Worm (Caenorhabditis elegans) whole organism, L1 larva: Measurements from ENCODE around the gene abcf-1.

ENCODE experiments used
- C04F5.9 ChIP-seq: sonication (generic microtip); optimal IDR thresholded peaks from 2 replicates; lab custom pipeline; 2016; ENCODE audit warnings: missing genetic modification characterization, missing compliant biosample characterization
- F16B12.6 ChIP-seq: fragments of 150-350 bp; optimal IDR thresholded peaks from 2 replicates; lab custom pipeline; 2014; ENCODE audit warnings: missing biosample characterization, missing genetic modification characterization
- aha-1 ChIP-seq: fragments of 150-350 bp; optimal IDR thresholded peaks from 2 replicates; lab custom pipeline; 2014; ENCODE audit warnings: missing biosample characterization, missing genetic modification characterization
- aly-2 ChIP-seq: fragments of 150-350 bp; optimal IDR thresholded peaks from 2 replicates; lab custom pipeline; 2014; ENCODE audit warnings: missing biosample characterization, missing genetic modification characterization
- blmp-1 ChIP-seq: fragments of 150-350 bp; optimal IDR thresholded peaks from 2 replicates; lab custom pipeline; 2014; ENCODE audit warnings: missing biosample characterization, missing genetic modification characterization
- ceh-63 ChIP-seq: fragments of 200-800 bp; sonication (Bioruptor generic); optimal IDR thresholded peaks from 2 replicates; lab custom pipeline; 2018; ENCODE audit warnings: mild to moderate bottlenecking, missing genetic modification characterization, missing compliant biosample characterization
- ceh-82 ChIP-seq, 3 experiments: fragments of 150-350 bp in 1 of 3; sonication (generic microtip) in 2 of 3; optimal IDR thresholded peaks; 2 replicates each; lab custom pipeline; 2014 to 2017; ENCODE audit warnings: missing biosample characterization in 3 of 3, missing genetic modification characterization in 3 of 3
- ceh-88 ChIP-seq: fragments of 200-800 bp; sonication (Bioruptor generic); IDR thresholded peaks from 2 replicates; pipeline ENCODE4 v1.3.6; 2022; ENCODE audit warnings: missing genetic modification characterization, missing compliant biosample characterization
- ceh-90 ChIP-seq: sonication (generic microtip); optimal IDR thresholded peaks from 2 replicates; lab custom pipeline; 2016; ENCODE audit warnings: missing genetic modification characterization, missing compliant biosample characterization
- elt-2 ChIP-seq: sonication (generic microtip); optimal IDR thresholded peaks from 2 replicates; lab custom pipeline; 2016; ENCODE audit warnings: missing genetic modification characterization, mild to moderate bottlenecking, inconsistent platforms, missing compliant biosample characterization, missing genetic modification reagents
- fos-1 ChIP-seq: fragments of 150-350 bp; optimal IDR thresholded peaks from 2 replicates; lab custom pipeline; 2014; ENCODE audit warnings: missing biosample characterization, missing genetic modification characterization
- hlh-4 ChIP-seq: sonication (generic microtip); optimal IDR thresholded peaks from 2 replicates; lab custom pipeline; 2016; ENCODE audit warnings: mild to moderate bottlenecking, missing genetic modification characterization, missing compliant biosample characterization
- irx-1 ChIP-seq: sonication (generic microtip); optimal IDR thresholded peaks from 2 replicates; lab custom pipeline; 2016; ENCODE audit warnings: missing genetic modification characterization, missing compliant biosample characterization
- isw-1 ChIP-seq: fragments of 200-800 bp; sonication (Bioruptor generic); IDR thresholded peaks from 2 replicates; pipeline ENCODE4 v1.3.6; 2022; ENCODE audit warnings: missing genetic modification characterization, missing compliant biosample characterization
- lin-15B ChIP-seq: fragments of 150-350 bp; sonication (generic microtip); optimal IDR thresholded peaks from 3 replicates; lab custom pipeline; 2014; ENCODE audit warnings: missing biosample characterization, missing genetic modification characterization
- lin-35 ChIP-seq, 2 experiments: fragments of 150-350 bp; optimal IDR thresholded peaks; 2 replicates each; lab custom pipeline; 2014; ENCODE audit warnings: missing biosample characterization in 2 of 2, missing genetic modification characterization in 2 of 2, missing genetic modification reagents in 2 of 2
- lin-39 ChIP-seq: fragments of 150-350 bp; optimal IDR thresholded peaks from 2 replicates; lab custom pipeline; 2014; ENCODE audit warnings: missing biosample characterization, missing genetic modification reagents, missing genetic modification characterization
- lir-3 ChIP-seq: sonication (generic microtip); optimal IDR thresholded peaks from 2 replicates; lab custom pipeline; 2016; ENCODE audit warnings: mild to moderate bottlenecking, missing genetic modification characterization, moderate library complexity, missing compliant biosample characterization; ENCODE audit not compliant: poor library complexity
- lsy-2 ChIP-seq, 2 experiments: fragments of 150-350 bp; optimal IDR thresholded peaks; 2 replicates each; lab custom pipeline; 2014; ENCODE audit warnings: missing biosample characterization in 2 of 2, missing genetic modification characterization in 2 of 2
- mep-1 ChIP-seq: fragments of 150-350 bp; optimal IDR thresholded peaks from 2 replicates; lab custom pipeline; 2014; ENCODE audit warnings: missing biosample characterization, missing genetic modification characterization
- nhr-11 ChIP-seq: fragments of 150-350 bp; optimal IDR thresholded peaks from 2 replicates; lab custom pipeline; 2014; ENCODE audit warnings: missing biosample characterization, missing genetic modification characterization
- nhr-19 ChIP-seq: fragments of 200-800 bp; sonication (Bioruptor generic); conservative IDR thresholded peaks from 2 replicates; pipeline ENCODE4 v1.3.6; 2022; ENCODE audit warnings: missing genetic modification characterization, missing compliant biosample characterization
- nhr-28 ChIP-seq: fragments of 150-350 bp; optimal IDR thresholded peaks from 2 replicates; lab custom pipeline; 2014; ENCODE audit warnings: missing biosample characterization, missing genetic modification characterization
- nhr-71 ChIP-seq: sonication (generic microtip); optimal IDR thresholded peaks from 2 replicates; lab custom pipeline; 2016; ENCODE audit warnings: mild to moderate bottlenecking, missing genetic modification characterization, moderate library complexity, missing compliant biosample characterization
- nhr-76 ChIP-seq: sonication (generic microtip); optimal IDR thresholded peaks from 2 replicates; lab custom pipeline; 2017; ENCODE audit warnings: missing biosample characterization, missing genetic modification characterization
- nhr-77 ChIP-seq: fragments of 150-350 bp; optimal IDR thresholded peaks from 2 replicates; lab custom pipeline; 2014; ENCODE audit warnings: missing biosample characterization, missing genetic modification characterization
- nhr-84 ChIP-seq: sonication (generic microtip); optimal IDR thresholded peaks from 2 replicates; lab custom pipeline; 2017; ENCODE audit warnings: missing biosample characterization, missing genetic modification characterization
- nhr-85 ChIP-seq: sonication (generic microtip); peaks from one replicate; lab custom pipeline; 2016; ENCODE audit warnings: missing genetic modification characterization, inconsistent platforms, missing compliant biosample characterization
- nhr-90 ChIP-seq: sonication (generic microtip); optimal IDR thresholded peaks from 2 replicates; lab custom pipeline; 2016; ENCODE audit warnings: mild to moderate bottlenecking, missing genetic modification characterization, missing compliant biosample characterization; ENCODE audit not compliant: poor library complexity
- pqm-1 ChIP-seq: sonication (generic microtip); optimal IDR thresholded peaks from 3 replicates; lab custom pipeline; 2017; ENCODE audit warnings: missing biosample characterization, missing genetic modification characterization
- rnt-1 ChIP-seq: sonication (generic microtip); optimal IDR thresholded peaks from 2 replicates; lab custom pipeline; 2016; ENCODE audit warnings: mild to moderate bottlenecking, missing genetic modification characterization, moderate library complexity, missing compliant biosample characterization
- snu-23 ChIP-seq: sonication (generic microtip); optimal IDR thresholded peaks from 2 replicates; lab custom pipeline; 2016; ENCODE audit warnings: missing genetic modification characterization, missing compliant biosample characterization
- sox-4 ChIP-seq: sonication (generic microtip); optimal IDR thresholded peaks from 2 replicates; lab custom pipeline; 2016; ENCODE audit warnings: missing genetic modification characterization, missing compliant biosample characterization
- sptf-1 ChIP-seq: fragments of 150-350 bp; optimal IDR thresholded peaks from 2 replicates; lab custom pipeline; 2014; ENCODE audit warnings: missing biosample characterization, missing genetic modification characterization
- sup-37 ChIP-seq: fragments of 200-800 bp; sonication (Bioruptor generic); optimal IDR thresholded peaks from 2 replicates; lab custom pipeline; 2018; ENCODE audit warnings: mild to moderate bottlenecking, missing genetic modification characterization, missing compliant biosample characterization
- swsn-7 ChIP-seq: sonication (generic microtip); optimal IDR thresholded peaks from 2 replicates; lab custom pipeline; 2016; ENCODE audit warnings: missing genetic modification characterization, missing compliant biosample characterization
- unc-86 ChIP-seq: sonication (generic microtip); optimal IDR thresholded peaks from 2 replicates; lab custom pipeline; 2016; ENCODE audit warnings: missing genetic modification characterization, missing compliant biosample characterization
- unc-98 ChIP-seq: fragments of 200-800 bp; sonication (Bioruptor generic); IDR thresholded peaks from 2 replicates; pipeline ENCODE4 v1.3.6; 2022; ENCODE audit warnings: missing genetic modification characterization, missing compliant biosample characterization
- vab-15 ChIP-seq: sonication (generic microtip); optimal IDR thresholded peaks from 2 replicates; lab custom pipeline; 2017; ENCODE audit warnings: missing genotype, mild to moderate bottlenecking, missing genetic modification characterization, missing compliant biosample characterization
- xbp-1 ChIP-seq: sonication (generic microtip); optimal IDR thresholded peaks from 2 replicates; lab custom pipeline; 2016; ENCODE audit warnings: missing genetic modification characterization, missing compliant biosample characterization
- zip-4 ChIP-seq: fragments of 200-800 bp; sonication (Bioruptor generic); optimal IDR thresholded peaks from 2 replicates; lab custom pipeline; 2018; ENCODE audit warnings: mild to moderate bottlenecking, missing genetic modification characterization, moderate library complexity, missing compliant biosample characterization
- ztf-4 ChIP-seq: fragments of 150-350 bp; optimal IDR thresholded peaks from 2 replicates; lab custom pipeline; 2014; ENCODE audit warnings: missing biosample characterization, missing genetic modification characterization

The abcf-1 gene

ce11 chrV:12727104-12727637 lies 36.0 kb downstream of the abcf-1 start, which contains the start of gene R11D1.13:
TSS of gene R11D1.13 (plus strand) at chrV:12727154.
- TF ChIP-seq blmp-1 (tag; lab: Kevin White, UChicago) (no peak), sox-4 (tag; lab: Kevin White, UChicago) (no peak), ceh-82 (tag; optimal IDR thresholded peaks at IDR 0.05; lab: Kevin White, UChicago) (no peak), nhr-85 (tag; lab: Kevin White, UChicago) (no peak), vab-15 (tag; lab: Kevin White, UChicago) (no peak), snu-23 (GFP tag; lab: Kevin White, UChicago) (no peak), pqm-1 (tag; lab: Kevin White, UChicago) (no peak), ceh-90 (tag; lab: Kevin White, UChicago) (no peak), zip-4 (no peak), nhr-11 (tag; lab: Kevin White, UChicago) (no peak), C04F5.9 (no peak), nhr-76 (tag; lab: Kevin White, UChicago) (no peak), elt-2 (tag; lab: Kevin White, UChicago) (no peak), fos-1 (tag; lab: Kevin White, UChicago) (no peak), irx-1 (tag; lab: Kevin White, UChicago) (no peak)

- TF ChIP-seq aha-1 (tag; lab: Kevin White, UChicago) (no peak), nhr-84 (no peak), nhr-28 (tag; lab: Kevin White, UChicago) (no peak), sup-37 (GFP tag; lab: Kevin White, UChicago) (no peak), nhr-90 (tag; lab: Kevin White, UChicago) (no peak), elt-2 (tag; lab: Kevin White, UChicago) (no peak), aly-2 (tag; lab: Kevin White, UChicago) (no peak), unc-86 (tag; lab: Kevin White, UChicago) (no peak)
Measured at ce11 chrV:12725893-12726292, 37.3 kb downstream of the abcf-1 start, which contains the start of gene R11D1.12. TSS of gene R11D1.12 (minus strand) at chrV:12725993.

- no peak for TF ChIP-seq sptf-1 (tag; lab: Kevin White, UChicago)
- no peak for TF ChIP-seq swsn-7 (tag; lab: Kevin White, UChicago)
- peak; percentile 68 for TF ChIP-seq hlh-4 (tag; lab: Kevin White, UChicago)
- TF ChIP-seq unc-86 (tag; lab: Kevin White, UChicago), result no peak
- TF ChIP-seq lin-15B (tag; lab: Kevin White, UChicago), result no peak
- TF ChIP-seq aha-1 (tag; lab: Kevin White, UChicago), result no peak
- no peak for TF ChIP-seq ztf-4 (tag; lab: Kevin White, UChicago)
- TF ChIP-seq fos-1 (tag; lab: Kevin White, UChicago), result no peak
Measured at ce11 chrV:12719713-12720112, 43.5 kb downstream of the abcf-1 start, which contains the start of gene R11D1.7. TSS of gene R11D1.7 (plus strand) at chrV:12720013.

- TF ChIP-seq lin-15B (tag; lab: Kevin White, UChicago) (no peak), lin-39 (tag; lab: Kevin White, UChicago) (no peak), nhr-11 (tag; lab: Kevin White, UChicago) (no peak), lin-35 (GFP tag; optimal IDR thresholded peaks at IDR 0.05; lab: Kevin White, UChicago) (no peak), lsy-2 (tag; optimal IDR thresholded peaks at IDR 0.05; lab: Kevin White, UChicago) (no peak), sptf-1 (tag; lab: Kevin White, UChicago) (no peak), nhr-71 (tag; lab: Kevin White, UChicago) (no peak), lir-3 (tag; lab: Kevin White, UChicago) (no peak), ceh-90 (tag; lab: Kevin White, UChicago) (no peak)
Measured at ce11 chrV:12718622-12719021, 44.6 kb downstream of the abcf-1 start, which contains the start of gene str-181. TSS of gene str-181 (minus strand) at chrV:12718722.

- TF ChIP-seq aly-2 (tag; lab: Kevin White, UChicago) (no peak), nhr-77 (tag; lab: Kevin White, UChicago) (no peak), unc-98 (no peak), xbp-1 (tag; lab: Kevin White, UChicago) (no peak), isw-1 (GFP tag; lab: Robert Waterston, UW) (no peak), sox-4 (tag; lab: Kevin White, UChicago) (no peak), ceh-63 (GFP tag; lab: Kevin White, UChicago) (no peak), nhr-19 (GFP tag; lab: Robert Waterston, UW) (no peak), vab-15 (tag; lab: Kevin White, UChicago) (no peak), ceh-88 (GFP tag; lab: Robert Waterston, UW) (no peak), F16B12.6 (tag; lab: Kevin White, UChicago) (no peak), rnt-1 (tag; lab: Kevin White, UChicago) (no peak), lin-39 (tag; lab: Kevin White, UChicago) (no peak), mep-1 (no peak)
Measured at ce11 chrV:12716447-12716846, 46.7 kb downstream of the abcf-1 start, which contains the start of gene str-178. TSS of gene str-178 (minus strand) at chrV:12716547.
